Fruit fly (Drosophila melanogaster) whole organism, pupa: ENCODE data around the gene Nep7.

Source experiments
- CG12605 ChIP-seq: fragments of 200-800 bp; sonication (Bioruptor generic); IDR thresholded peaks from 2 replicates; pipeline ENCODE4 v1.3.6; 2022; ENCODE audit warnings: missing biosample characterization, missing genetic modification characterization
- CG17806 ChIP-seq: fragments of 200-800 bp; sonication (Bioruptor generic); optimal IDR thresholded peaks from 2 replicates; lab custom pipeline; 2018; ENCODE audit warnings: missing biosample characterization, mild to moderate bottlenecking, missing genetic modification characterization, moderate library complexity
- CG32121 ChIP-seq: fragments of 200-800 bp; sonication (Bioruptor generic); IDR thresholded peaks from 2 replicates; pipeline ENCODE4 v1.3.6; 2022; ENCODE audit warnings: missing biosample characterization, missing genetic modification characterization
- CG8159 ChIP-seq: fragments of 200-800 bp; sonication (Bioruptor generic); optimal IDR thresholded peaks from 3 replicates; lab custom pipeline; 2018; ENCODE audit warnings: missing biosample characterization, mild to moderate bottlenecking, missing genetic modification characterization, moderate library complexity
- CG9948 ChIP-seq: fragments of 200-800 bp; sonication (Bioruptor generic); optimal IDR thresholded peaks from 2 replicates; lab custom pipeline; 2018; ENCODE audit warnings: missing biosample characterization, mild to moderate bottlenecking, missing genetic modification characterization, moderate library complexity
- D1 ChIP-seq: fragments of 200-800 bp; sonication (Bioruptor generic); optimal IDR thresholded peaks from 2 replicates; lab custom pipeline; 2018; ENCODE audit warnings: missing biosample characterization, mild to moderate bottlenecking, missing genetic modification characterization, moderate library complexity
- Pif1A ChIP-seq: fragments of 200-800 bp; sonication (Bioruptor generic); optimal IDR thresholded peaks from 3 replicates; lab custom pipeline; 2016; ENCODE audit warnings: missing biosample characterization, missing genetic modification characterization
- Snoo ChIP-seq: fragments of 200-800 bp; sonication (Bioruptor generic); optimal IDR thresholded peaks from 3 replicates; lab custom pipeline; 2017; ENCODE audit warnings: missing biosample characterization, mild to moderate bottlenecking, missing genetic modification characterization, inconsistent platforms

- no peak for TF ChIP-seq Snoo (tag; lab: Kevin White, UChicago)
- TF ChIP-seq CG9948 (tag; lab: Kevin White, UChicago), result no peak
- TF ChIP-seq Pif1A (GFP tag; lab: Kevin White, UChicago), result no peak
- no peak for TF ChIP-seq CG12605 (GFP tag; lab: Robert Waterston, UW)
- TF ChIP-seq D1 (tag; lab: Kevin White, UChicago), result no peak
- TF ChIP-seq CG32121, result no peak
- TF ChIP-seq CG8159 (tag; lab: Kevin White, UChicago), result no peak
- no peak for TF ChIP-seq CG17806 (tag; lab: Kevin White, UChicago)
Measured at dm6 chr3R:27953890-27954289, 827 bp upstream of the Nep7 start, which contains the start of gene CG4951.
